Worm (Caenorhabditis elegans) whole organism, midembryonic: ENCODE data around the gene W06B4.1.

Source experiments
- T22C8.4 ChIP-seq: fragments of 200-800 bp; sonication (Bioruptor generic); IDR thresholded peaks from 2 replicates; pipeline ENCODE4 v1.3.6; 2022; ENCODE audit warnings: missing genetic modification characterization, missing compliant biosample characterization
- cog-1 ChIP-seq: sonication (generic microtip); optimal IDR thresholded peaks from 2 replicates; lab custom pipeline; 2016; ENCODE audit warnings: missing genetic modification characterization, missing compliant biosample characterization
- flt-1 ChIP-seq: fragments of 200-800 bp; sonication (Bioruptor generic); IDR thresholded peaks from 2 replicates; pipeline ENCODE4 v1.3.6; 2022; ENCODE audit warnings: missing genetic modification characterization, missing compliant biosample characterization
- klf-2 ChIP-seq: fragments of 200-800 bp; sonication (Bioruptor generic); conservative IDR thresholded peaks from 2 replicates; pipeline ENCODE4 v1.3.6; 2022; ENCODE audit warnings: missing genetic modification reagents, missing genetic modification characterization, missing compliant biosample characterization
- med-1 ChIP-seq: sonication (generic microtip); optimal IDR thresholded peaks from 2 replicates; lab custom pipeline; 2017; ENCODE audit warnings: missing genetic modification characterization, mild to moderate bottlenecking, missing compliant biosample characterization, antibody characterized with exemption, missing genetic modification reagents; ENCODE audit not compliant: insufficient read depth
- ref-1 ChIP-seq: fragments of 200-800 bp; sonication (Bioruptor generic); conservative IDR thresholded peaks from 2 replicates; pipeline ENCODE4 v1.3.6; 2022; ENCODE audit warnings: missing genetic modification reagents, missing genetic modification characterization, missing compliant biosample characterization
- tab-1 ChIP-seq: fragments of 200-800 bp; sonication (Bioruptor generic); IDR thresholded peaks from 2 replicates; pipeline ENCODE4 v1.3.6; 2022; ENCODE audit warnings: missing genetic modification characterization, missing compliant biosample characterization
- ztf-23 ChIP-seq: fragments of 200-800 bp; sonication (Bioruptor generic); IDR thresholded peaks from 2 replicates; pipeline ENCODE4 v1.3.6; 2022; ENCODE audit warnings: missing genetic modification reagents, missing genetic modification characterization, missing compliant biosample characterization
- ztf-29 ChIP-seq: fragments of 200-800 bp; sonication (Bioruptor generic); IDR thresholded peaks from 2 replicates; pipeline ENCODE4 v1.3.6; 2022; ENCODE audit warnings: missing genetic modification reagents, missing genetic modification characterization, missing compliant biosample characterization

W06B4.1 gene

DNA sequence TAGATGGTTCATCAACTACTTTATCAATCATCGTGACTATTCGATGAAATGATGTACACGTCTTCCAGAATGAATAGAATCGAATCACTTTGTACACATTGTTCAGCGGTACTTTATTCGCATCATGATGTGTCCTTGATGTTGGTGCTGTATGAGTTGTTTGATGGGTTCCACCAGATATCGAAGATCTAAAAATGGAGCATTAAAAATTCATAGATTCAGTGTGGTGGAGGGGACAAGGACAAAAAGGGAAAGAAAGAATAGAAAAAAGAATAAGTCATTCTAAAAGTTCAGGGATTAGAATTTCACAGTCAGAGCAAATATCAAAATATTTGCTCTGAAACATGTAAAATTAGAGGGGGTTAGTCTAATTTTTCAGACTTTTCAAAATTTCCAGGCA is 26.6 kb upstream of the W06B4.1 start:
- TF ChIP-seq cog-1: no peak

DNA sequence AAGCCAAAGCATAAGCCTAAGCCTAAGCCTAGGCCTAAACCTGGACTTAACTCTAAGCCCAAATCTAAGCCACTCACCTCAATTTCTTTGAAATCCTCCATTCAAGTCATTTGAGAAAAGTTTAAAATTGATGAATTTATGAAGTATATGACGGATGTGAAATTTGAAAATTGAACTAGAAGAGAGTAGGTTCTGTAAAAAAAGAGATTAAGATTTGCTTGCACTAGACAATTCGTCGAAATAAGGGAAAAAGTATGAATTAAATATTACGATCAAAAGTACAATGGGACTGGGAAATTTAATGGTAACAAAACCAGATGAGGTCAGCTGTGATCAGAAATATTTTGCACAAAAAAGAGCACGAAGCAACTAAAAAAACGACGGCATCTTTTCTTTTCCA is 18.3 kb upstream of the W06B4.1 start, which contains the start of gene twk-2:
TSS of gene twk-2 (minus strand) at position 101 of the 400 bp plus-strand sequence.
- no peak for TF ChIP-seq cog-1
- TF ChIP-seq tab-1 (GFP tag; lab: Robert Waterston, UW): no peak
- TF ChIP-seq ztf-23 (GFP tag; lab: Robert Waterston, UW): no peak
- TF ChIP-seq med-1: no peak
- no peak for TF ChIP-seq ref-1 (GFP tag; lab: Robert Waterston, UW)

DNA sequence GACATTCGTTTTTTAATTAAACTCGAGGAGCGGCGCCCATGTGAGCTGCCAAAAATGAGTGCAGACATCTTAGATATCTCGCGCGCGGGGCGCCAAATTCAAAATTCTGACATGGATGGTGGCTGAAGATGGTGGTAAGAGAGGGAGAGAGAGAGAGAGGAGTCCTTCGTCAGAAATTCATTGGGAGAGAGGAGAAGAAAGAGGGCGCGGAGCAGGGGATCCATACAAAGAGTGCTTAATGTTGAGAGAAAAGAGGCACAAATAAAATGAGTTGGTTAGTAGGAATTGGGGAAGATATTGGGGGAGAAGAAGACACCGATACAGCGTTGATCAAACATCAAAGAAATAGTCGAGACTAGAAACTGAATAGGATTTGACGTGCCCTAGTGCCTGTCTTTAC is 17.9 kb upstream of the W06B4.1 start:
- no peak for TF ChIP-seq med-1
- no peak for TF ChIP-seq cog-1
- TF ChIP-seq flt-1 (GFP tag; lab: Robert Waterston, UW): no peak
- no peak for TF ChIP-seq ref-1 (GFP tag; lab: Robert Waterston, UW)
- TF ChIP-seq tab-1 (GFP tag; lab: Robert Waterston, UW): no peak
- no peak for TF ChIP-seq T22C8.4 (GFP tag; lab: Robert Waterston, UW)
- TF ChIP-seq ztf-23 (GFP tag; lab: Robert Waterston, UW): no peak
- TF ChIP-seq klf-2 (GFP tag; lab: Robert Waterston, UW): no peak
- TF ChIP-seq ztf-29: no peak

DNA sequence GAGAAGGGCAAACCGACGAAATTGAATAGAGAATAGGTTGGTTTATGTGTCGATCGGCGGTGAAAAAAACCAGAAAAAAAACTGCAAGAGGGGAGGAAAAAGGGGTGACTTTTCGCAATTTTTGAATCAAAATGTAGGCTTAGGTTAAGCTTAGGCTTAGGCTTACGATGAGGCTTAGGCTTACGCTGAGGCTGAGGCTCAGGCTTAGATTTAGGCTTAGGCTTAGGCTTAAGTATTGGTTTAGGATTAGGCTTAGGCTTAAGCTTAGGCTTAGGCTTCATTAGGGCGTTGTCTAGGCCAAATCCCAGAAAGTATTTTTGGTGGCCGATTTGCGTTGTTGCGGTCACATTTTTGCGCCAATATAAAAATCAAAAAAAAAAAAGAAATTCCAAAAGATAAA is 16.6 kb upstream of the W06B4.1 start:
- TF ChIP-seq ztf-29 (no peak), klf-2 (GFP tag; lab: Robert Waterston, UW) (no peak), ztf-23 (GFP tag; lab: Robert Waterston, UW) (no peak), ref-1 (GFP tag; lab: Robert Waterston, UW) (no peak), med-1 (no peak), flt-1 (GFP tag; lab: Robert Waterston, UW) (no peak), tab-1 (GFP tag; lab: Robert Waterston, UW) (no peak), T22C8.4 (GFP tag; lab: Robert Waterston, UW) (no peak), cog-1 (no peak)

DNA sequence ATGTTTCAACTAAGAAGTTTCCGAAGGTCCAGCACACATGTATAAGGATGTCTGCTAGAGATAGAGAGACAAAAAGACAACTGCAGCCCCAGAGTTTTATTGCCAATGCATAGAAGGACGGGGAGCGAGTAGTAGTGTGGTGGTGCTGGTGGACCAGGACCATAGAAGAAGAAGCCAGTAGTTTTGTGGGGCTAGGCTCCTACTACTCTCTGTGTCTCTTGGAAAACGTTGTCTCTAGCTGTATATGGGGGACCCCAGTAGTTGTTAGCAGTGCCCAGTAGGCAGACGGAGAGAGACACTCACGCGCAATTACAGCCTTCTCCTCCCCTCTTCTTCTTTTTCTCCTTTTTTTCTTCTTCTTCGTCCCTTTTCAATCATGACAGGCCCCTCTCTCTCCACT is 15.4 kb upstream of the W06B4.1 start:
- TF ChIP-seq ztf-23 (GFP tag; lab: Robert Waterston, UW) (no peak), T22C8.4 (GFP tag; lab: Robert Waterston, UW) (no peak), flt-1 (GFP tag; lab: Robert Waterston, UW) (no peak), ref-1 (GFP tag; lab: Robert Waterston, UW) (no peak), ztf-29 (no peak), tab-1 (GFP tag; lab: Robert Waterston, UW) (no peak), med-1 (no peak)

DNA sequence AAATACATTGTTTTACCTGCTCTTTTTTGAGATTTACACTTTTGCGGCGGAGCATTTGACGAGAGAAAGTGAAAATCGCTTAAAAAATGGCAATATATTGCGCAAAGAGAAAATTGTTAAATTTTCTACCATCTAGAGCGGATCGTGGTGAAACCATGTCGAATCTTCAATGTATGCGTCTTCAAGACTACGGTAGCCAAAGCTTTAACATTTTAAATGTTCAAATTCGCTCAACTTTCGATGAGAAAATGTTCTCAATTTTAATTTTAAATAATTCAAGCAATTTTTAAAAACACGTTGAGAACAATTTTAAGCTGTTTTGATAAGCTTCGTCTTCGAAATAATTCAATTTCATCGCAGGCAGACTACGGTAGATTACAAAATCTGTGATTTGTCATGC is 11.1 kb upstream of the W06B4.1 start:
- TF ChIP-seq tab-1 (GFP tag; lab: Robert Waterston, UW) (no peak), klf-2 (GFP tag; lab: Robert Waterston, UW) (no peak), med-1 (no peak), flt-1 (GFP tag; lab: Robert Waterston, UW) (no peak), ref-1 (GFP tag; lab: Robert Waterston, UW) (no peak), ztf-29 (no peak), cog-1 (no peak), T22C8.4 (GFP tag; lab: Robert Waterston, UW) (no peak), ztf-23 (GFP tag; lab: Robert Waterston, UW) (no peak)

DNA sequence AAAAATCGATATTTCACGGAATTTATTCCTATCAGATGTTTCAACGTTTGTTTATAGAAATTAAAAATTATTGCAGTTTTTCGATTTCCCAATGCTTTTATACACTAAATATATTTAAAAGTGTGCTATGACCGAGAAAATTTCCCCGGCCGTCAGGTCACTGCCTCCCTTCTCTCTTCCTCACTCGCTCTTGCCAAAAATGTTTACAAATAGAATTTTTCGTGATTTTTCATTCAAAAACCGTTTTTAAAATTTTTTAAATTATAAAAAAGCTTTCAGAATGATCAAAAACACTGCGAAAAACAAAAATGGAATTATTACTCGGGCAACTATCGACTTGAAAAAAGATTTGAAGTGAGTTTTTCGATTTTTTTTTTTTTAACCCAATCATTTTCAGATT is 10.5 kb upstream of the W06B4.1 start, which contains the start of the genes T12C9.7 and vps-18:
TSS of gene T12C9.7 (minus strand) at position 101 of the 400 bp plus-strand sequence.
TSS of gene vps-18 (plus strand) at position 280 of the 400 bp plus-strand sequence.
- TF ChIP-seq T22C8.4 (GFP tag; lab: Robert Waterston, UW): no peak
- TF ChIP-seq tab-1 (GFP tag; lab: Robert Waterston, UW): no peak
- TF ChIP-seq ztf-29: no peak
- TF ChIP-seq klf-2 (GFP tag; lab: Robert Waterston, UW): no peak
- TF ChIP-seq ref-1 (GFP tag; lab: Robert Waterston, UW): no peak
- no peak for TF ChIP-seq cog-1
- no peak for TF ChIP-seq ztf-23 (GFP tag; lab: Robert Waterston, UW)
- TF ChIP-seq flt-1 (GFP tag; lab: Robert Waterston, UW): no peak
- no peak for TF ChIP-seq med-1

DNA sequence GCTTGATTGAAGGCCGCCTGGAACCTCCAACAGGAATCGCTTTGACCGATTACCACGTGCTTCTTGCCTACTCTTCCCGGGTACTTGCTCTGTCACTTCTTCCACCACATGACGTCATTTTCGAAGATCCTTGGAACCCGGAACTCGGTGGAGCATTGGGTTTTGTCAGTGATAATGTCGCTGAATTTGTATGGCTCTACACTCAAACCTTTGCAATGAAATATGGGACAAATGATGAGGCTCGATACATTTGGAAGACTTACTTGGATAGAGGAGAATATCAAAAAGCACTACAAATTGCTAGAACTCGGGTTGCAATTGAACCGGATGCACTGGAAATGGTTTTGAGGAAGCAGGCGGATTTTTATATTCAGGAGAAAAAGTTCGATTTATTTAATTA is 8.6 kb upstream of the W06B4.1 start:
- TF ChIP-seq cog-1 (no peak), ztf-23 (GFP tag; lab: Robert Waterston, UW) (no peak), flt-1 (GFP tag; lab: Robert Waterston, UW) (no peak), T22C8.4 (GFP tag; lab: Robert Waterston, UW) (no peak), med-1 (no peak), ref-1 (GFP tag; lab: Robert Waterston, UW) (no peak), tab-1 (GFP tag; lab: Robert Waterston, UW) (no peak), klf-2 (GFP tag; lab: Robert Waterston, UW) (no peak), ztf-29 (no peak)

DNA sequence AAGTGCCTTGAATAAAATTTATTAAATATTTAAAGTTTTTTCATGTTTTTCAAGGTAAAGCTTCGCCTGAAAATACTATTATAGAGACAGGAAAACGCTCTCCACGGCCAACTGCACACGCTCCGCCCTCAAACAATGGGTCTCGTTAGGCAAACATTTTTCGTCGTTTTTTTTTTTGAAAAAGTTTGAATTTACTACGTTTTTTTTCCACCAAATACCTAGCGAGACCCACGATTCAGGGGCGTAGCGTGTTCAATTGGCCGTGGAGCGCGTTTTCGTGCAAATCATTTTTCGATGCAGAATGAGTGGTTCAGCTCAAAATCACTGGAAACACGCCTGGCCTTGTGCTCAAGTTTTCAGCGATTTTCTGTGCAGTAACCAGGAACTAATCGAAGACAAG is 3.5 kb upstream of the W06B4.1 start, which contains the start of gene W06B4.2:
TSS of gene W06B4.2 (plus strand) at position 301 of the 400 bp plus-strand sequence.
- TF ChIP-seq ref-1 (GFP tag; lab: Robert Waterston, UW) (no peak), med-1 (no peak), cog-1 (no peak), flt-1 (GFP tag; lab: Robert Waterston, UW) (no peak), ztf-29 (no peak), T22C8.4 (GFP tag; lab: Robert Waterston, UW) (no peak), ztf-23 (GFP tag; lab: Robert Waterston, UW) (no peak), klf-2 (GFP tag; lab: Robert Waterston, UW) (no peak)

DNA sequence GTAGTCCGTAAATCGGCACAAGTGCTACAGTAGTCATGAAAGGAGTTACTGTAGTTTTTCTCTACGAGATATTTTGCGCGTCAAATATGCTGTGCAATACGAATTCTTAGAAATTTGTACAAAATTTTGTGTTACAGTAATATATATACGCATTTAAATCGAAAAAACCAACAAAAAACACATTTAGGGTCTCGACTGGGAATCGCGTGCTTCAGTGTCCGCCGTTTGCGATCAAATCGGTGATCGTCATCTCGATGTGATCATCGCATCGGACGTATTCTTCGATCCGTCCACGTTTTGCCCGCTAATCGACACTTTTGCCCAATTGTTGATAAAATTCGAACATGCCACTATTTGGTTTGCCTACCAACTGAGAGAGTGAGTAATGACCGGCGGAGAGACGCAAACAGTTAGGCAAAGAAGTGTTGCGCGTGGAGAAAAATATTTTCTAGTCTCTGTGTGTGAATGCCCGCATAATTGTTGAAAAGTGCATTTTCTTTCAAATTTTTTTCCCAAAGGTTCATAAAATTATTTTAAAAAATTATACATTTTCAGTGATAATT is 2.4 kb upstream of the W06B4.1 start:
- TF ChIP-seq ref-1 (GFP tag; lab: Robert Waterston, UW) (no peak), cog-1 (no peak), T22C8.4 (GFP tag; lab: Robert Waterston, UW) (no peak), tab-1 (GFP tag; lab: Robert Waterston, UW) (no peak), ztf-29 (no peak), ztf-23 (GFP tag; lab: Robert Waterston, UW) (no peak), flt-1 (GFP tag; lab: Robert Waterston, UW) (no peak), klf-2 (GFP tag; lab: Robert Waterston, UW) (no peak), med-1 (no peak)
